Fruit fly (Drosophila melanogaster) whole organism, embryonic: ENCODE measurements around the gene Eig71Ei.

Experiments used
- ATbp ChIP-seq: fragments of 200-800 bp; sonication (Bioruptor generic); optimal IDR thresholded peaks from 2 replicates; lab custom pipeline; 2017; ENCODE audit warnings: missing biosample characterization, mild to moderate bottlenecking, missing genetic modification characterization, missing genetic modification reagents
- Abd-B ChIP-seq: fragments of 200-800 bp; sonication (Bioruptor generic); optimal IDR thresholded peaks from 2 replicates; lab custom pipeline; 2018; ENCODE audit warnings: missing biosample characterization, mild to moderate bottlenecking, missing genetic modification characterization, moderate library complexity
- B-H1 ChIP-seq: fragments of 200-800 bp; sonication (Bioruptor generic); IDR thresholded peaks from 3 replicates; pipeline ENCODE4 v1.3.6; 2022; ENCODE audit warnings: missing biosample characterization, missing genetic modification characterization
- Bdp1 ChIP-seq: fragments of 200-800 bp; sonication (Bioruptor generic); optimal IDR thresholded peaks from 3 replicates; lab custom pipeline; 2016; ENCODE audit warnings: missing biosample characterization, missing genetic modification characterization
- CG10147 ChIP-seq: fragments of 200-800 bp; sonication (Bioruptor generic); optimal IDR thresholded peaks from 2 replicates; lab custom pipeline; 2019; ENCODE audit warnings: missing biosample characterization, mild to moderate bottlenecking, missing genetic modification characterization, moderate library complexity
- CG1024 ChIP-seq: fragments of 200-800 bp; sonication (Bioruptor generic); IDR thresholded peaks from 2 replicates; pipeline ENCODE4 v1.3.6; 2022; ENCODE audit warnings: missing biosample characterization, missing genetic modification characterization
- CG10543 ChIP-seq: fragments of 200-800 bp; sonication (Bioruptor generic); optimal IDR thresholded peaks from 3 replicates; lab custom pipeline; 2017; ENCODE audit warnings: missing biosample characterization, mild to moderate bottlenecking, missing genetic modification characterization, moderate library complexity
- CG11723 ChIP-seq: fragments of 200-800 bp; sonication (Bioruptor generic); optimal IDR thresholded peaks from 2 replicates; lab custom pipeline; 2017; ENCODE audit warnings: missing biosample characterization, mild to moderate bottlenecking, missing genetic modification characterization
- CG13624 ChIP-seq: fragments of 200-800 bp; sonication (Bioruptor generic); optimal IDR thresholded peaks from 2 replicates; lab custom pipeline; 2016; ENCODE audit warnings: missing biosample characterization, missing genetic modification characterization
- CG15011 ChIP-seq: fragments of 200-800 bp; sonication (Bioruptor generic); optimal IDR thresholded peaks from 3 replicates; lab custom pipeline; 2018; ENCODE audit warnings: missing biosample characterization, mild to moderate bottlenecking, missing genetic modification characterization
- CG1792 ChIP-seq: fragments of 200-800 bp; sonication (Bioruptor generic); optimal IDR thresholded peaks from 2 replicates; lab custom pipeline; 2016; ENCODE audit warnings: missing biosample characterization, missing genetic modification characterization
- CG18262 ChIP-seq: fragments of 200-800 bp; optimal IDR thresholded peaks from 3 replicates; lab custom pipeline; 2019; ENCODE audit warnings: missing biosample characterization, mild to moderate bottlenecking, missing genetic modification characterization, moderate library complexity
- CG18476 ChIP-seq: fragments of 200-800 bp; sonication (Bioruptor generic); optimal IDR thresholded peaks from 2 replicates; lab custom pipeline; 2016; ENCODE audit warnings: missing biosample characterization, mild to moderate bottlenecking, missing genetic modification characterization
- CG2129 ChIP-seq: fragments of 200-800 bp; sonication (Bioruptor generic); IDR thresholded peaks from 2 replicates; pipeline ENCODE4 v1.3.6; 2022; ENCODE audit warnings: missing biosample characterization, missing genetic modification characterization; ENCODE audit not compliant: partially characterized antibody
- CG2202 ChIP-seq: fragments of 200-800 bp; sonication (Bioruptor generic); optimal IDR thresholded peaks from 2 replicates; lab custom pipeline; 2018; ENCODE audit warnings: missing biosample characterization, mild to moderate bottlenecking, missing genetic modification characterization
- CG30403 ChIP-seq: fragments of 200-800 bp; sonication (Bioruptor generic); optimal IDR thresholded peaks from 3 replicates; lab custom pipeline; 2016; ENCODE audit warnings: missing biosample characterization, missing genetic modification characterization
- CG34376 ChIP-seq: fragments of 200-800 bp; sonication (Bioruptor generic); optimal IDR thresholded peaks from 2 replicates; lab custom pipeline; 2018; ENCODE audit warnings: missing biosample characterization, mild to moderate bottlenecking, missing genetic modification characterization
- CG4360 ChIP-seq: fragments of 200-800 bp; sonication (Bioruptor generic); IDR thresholded peaks from 2 replicates; pipeline ENCODE4 v1.3.6; 2022; ENCODE audit warnings: missing biosample characterization, missing genetic modification characterization
- CG4820 ChIP-seq: fragments of 200-800 bp; sonication (Bioruptor generic); optimal IDR thresholded peaks from 3 replicates; lab custom pipeline; 2016; ENCODE audit warnings: missing biosample characterization, missing genetic modification characterization
- CG5180 ChIP-seq: fragments of 200-800 bp; sonication (Bioruptor generic); optimal IDR thresholded peaks from 3 replicates; lab custom pipeline; 2017; ENCODE audit warnings: missing biosample characterization, missing genetic modification characterization, mild to moderate bottlenecking, moderate library complexity, missing genetic modification reagents
- CG6254 ChIP-seq: fragments of 200-800 bp; sonication (Bioruptor generic); optimal IDR thresholded peaks from 3 replicates; lab custom pipeline; 2017; ENCODE audit warnings: mild to moderate bottlenecking, missing biosample characterization, missing genetic modification reagents, missing genetic modification characterization
- CG6689 ChIP-seq: fragments of 200-800 bp; sonication (Bioruptor generic); IDR thresholded peaks from 2 replicates; pipeline ENCODE4 v1.3.6; 2022; ENCODE audit warnings: missing biosample characterization, missing genetic modification characterization
- CG8478 ChIP-seq: fragments of >200 bp; optimal IDR thresholded peaks from 2 replicates; lab custom pipeline; 2018
- CG8924 ChIP-seq: fragments of 200-800 bp; optimal IDR thresholded peaks from 3 replicates; lab custom pipeline; 2019; ENCODE audit warnings: missing biosample characterization, mild to moderate bottlenecking, missing genetic modification characterization, moderate library complexity
- E2f2 ChIP-seq: fragments of 200-800 bp; sonication (Bioruptor generic); IDR thresholded peaks from 2 replicates; pipeline ENCODE4 v1.3.6; 2022; ENCODE audit warnings: missing biosample characterization, missing genetic modification characterization
- H2.0 ChIP-seq: fragments of 200-800 bp; sonication (Bioruptor generic); IDR thresholded peaks from 2 replicates; pipeline ENCODE4 v1.3.6; 2022; ENCODE audit warnings: missing biosample characterization, missing genetic modification characterization
- HmgD ChIP-seq: fragments of 200-800 bp; sonication (Bioruptor generic); optimal IDR thresholded peaks from 3 replicates; lab custom pipeline; 2016; ENCODE audit warnings: missing biosample characterization, missing genetic modification characterization
- Kr ChIP-seq: fragments of 200-800 bp; sonication (Bioruptor generic); optimal IDR thresholded peaks from 2 replicates; lab custom pipeline; 2017; ENCODE audit warnings: missing biosample characterization, mild to moderate bottlenecking, missing genetic modification characterization
- Mad ChIP-seq: fragments of 200-800 bp; sonication (Bioruptor generic); optimal IDR thresholded peaks from 2 replicates; lab custom pipeline; 2016; ENCODE audit warnings: missing biosample characterization, missing genetic modification characterization
- NFAT ChIP-seq: fragments of 200-800 bp; sonication (Bioruptor generic); IDR thresholded peaks from 2 replicates; pipeline ENCODE4 v1.3.6; 2022; ENCODE audit warnings: missing biosample characterization, missing genetic modification characterization
- NK7.1 ChIP-seq: fragments of 200-800 bp; sonication (Bioruptor generic); optimal IDR thresholded peaks from 3 replicates; lab custom pipeline; 2016; ENCODE audit warnings: missing biosample characterization, missing genetic modification characterization
- Six4 ChIP-seq: fragments of 200-800 bp; sonication (Bioruptor generic); optimal IDR thresholded peaks from 2 replicates; lab custom pipeline; 2016; ENCODE audit warnings: missing biosample characterization, missing genetic modification characterization
- Sox100B ChIP-seq: fragments of 200-800 bp; sonication (Bioruptor generic); optimal IDR thresholded peaks from 3 replicates; lab custom pipeline; 2018; ENCODE audit warnings: missing biosample characterization, mild to moderate bottlenecking, missing genetic modification characterization
- Xbp1 ChIP-seq: fragments of 200-800 bp; sonication (Bioruptor generic); optimal IDR thresholded peaks from 3 replicates; lab custom pipeline; 2016; ENCODE audit warnings: missing biosample characterization, mild to moderate bottlenecking, missing genetic modification characterization
- ap ChIP-seq: fragments of 200-800 bp; sonication (Bioruptor generic); IDR thresholded peaks from 2 replicates; pipeline ENCODE4 v1.3.6; 2022; ENCODE audit warnings: missing biosample characterization, missing genetic modification characterization
- cas ChIP-seq: fragments of 200-800 bp; sonication (Bioruptor generic); IDR thresholded peaks from 2 replicates; pipeline ENCODE4 v1.3.6; 2022; ENCODE audit warnings: missing biosample characterization, missing genetic modification characterization
- chn ChIP-seq: fragments of 200-800 bp; sonication (Bioruptor generic); optimal IDR thresholded peaks from 2 replicates; lab custom pipeline; 2016; ENCODE audit warnings: missing biosample characterization, missing genetic modification characterization
- ftz-f1 ChIP-seq: fragments of 200-800 bp; sonication (Bioruptor generic); optimal IDR thresholded peaks from 2 replicates; lab custom pipeline; 2016; ENCODE audit warnings: missing biosample characterization, missing genetic modification characterization
- gce ChIP-seq: fragments of 200-800 bp; sonication (Bioruptor generic); IDR thresholded peaks from 3 replicates; pipeline ENCODE4 v1.3.6; 2022; ENCODE audit warnings: missing biosample characterization, missing genetic modification characterization
- her ChIP-seq: fragments of 200-800 bp; sonication (Bioruptor generic); optimal IDR thresholded peaks from 2 replicates; lab custom pipeline; 2016; ENCODE audit warnings: missing biosample characterization, missing genetic modification characterization
- jumu ChIP-seq: fragments of 200-800 bp; sonication (Bioruptor generic); optimal IDR thresholded peaks from 3 replicates; lab custom pipeline; 2016; ENCODE audit warnings: missing biosample characterization, missing genetic modification characterization
- klu ChIP-seq: fragments of 200-800 bp; sonication (Bioruptor generic); IDR thresholded peaks from 2 replicates; pipeline ENCODE4 v1.3.6; 2022; ENCODE audit warnings: missing biosample characterization, missing genetic modification characterization
- mld ChIP-seq: fragments of 200-800 bp; sonication (Bioruptor generic); IDR thresholded peaks from 3 replicates; pipeline ENCODE4 v1.3.6; 2022; ENCODE audit warnings: missing biosample characterization, missing genetic modification characterization; ENCODE audit not compliant: partially characterized antibody
- prd ChIP-seq, 3 experiments: fragments of >200 bp in 2 of 3; fragments of 200-800 bp in 1 of 3; sonication (Bioruptor generic) in 1 of 3; optimal IDR thresholded peaks in 2 of 3; IDR thresholded peaks in 1 of 3; 2 replicates in 2 of 3; 3 replicates in 1 of 3; pipeline versions ENCODE4 v1.3.6 to Lab custom; 2017 to 2022; ENCODE audit warnings: missing biosample characterization in 1 of 3, missing genetic modification characterization in 1 of 3
- rib ChIP-seq: fragments of 200-800 bp; sonication (Bioruptor generic); IDR thresholded peaks from 2 replicates; pipeline ENCODE4 v1.3.6; 2022; ENCODE audit warnings: missing biosample characterization, missing genetic modification characterization
- ro ChIP-seq: fragments of 200-800 bp; sonication (Bioruptor generic); IDR thresholded peaks from 2 replicates; pipeline ENCODE4 v1.3.6; 2022; ENCODE audit warnings: missing biosample characterization, missing genetic modification characterization
- schlank ChIP-seq: fragments of 200-800 bp; sonication (Bioruptor generic); optimal IDR thresholded peaks from 2 replicates; lab custom pipeline; 2018; ENCODE audit warnings: missing biosample characterization, mild to moderate bottlenecking, missing genetic modification characterization
- sna ChIP-seq: fragments of 200-800 bp; sonication (Bioruptor generic); IDR thresholded peaks from 2 replicates; pipeline ENCODE4 v1.3.6; 2022; ENCODE audit warnings: missing biosample characterization, missing genetic modification characterization; ENCODE audit not compliant: partially characterized antibody
- twi ChIP-seq: fragments of 200-800 bp; optimal IDR thresholded peaks from 2 replicates; lab custom pipeline; 2019; ENCODE audit warnings: missing biosample characterization, mild to moderate bottlenecking, missing genetic modification characterization, moderate library complexity
- unpg ChIP-seq: fragments of 200-800 bp; sonication (Bioruptor generic); optimal IDR thresholded peaks from 3 replicates; lab custom pipeline; 2018; ENCODE audit warnings: missing biosample characterization, mild to moderate bottlenecking, missing genetic modification characterization, moderate library complexity
- vfl ChIP-seq: fragments of 200-800 bp; sonication (Bioruptor generic); optimal IDR thresholded peaks from 2 replicates; lab custom pipeline; 2016; ENCODE audit warnings: missing biosample characterization, missing genetic modification characterization
- wdn ChIP-seq: fragments of 200-800 bp; sonication (Bioruptor generic); IDR thresholded peaks from 2 replicates; pipeline ENCODE4 v1.3.6; 2022; ENCODE audit warnings: missing biosample characterization, missing genetic modification characterization

Eig71Ei gene

DNA sequence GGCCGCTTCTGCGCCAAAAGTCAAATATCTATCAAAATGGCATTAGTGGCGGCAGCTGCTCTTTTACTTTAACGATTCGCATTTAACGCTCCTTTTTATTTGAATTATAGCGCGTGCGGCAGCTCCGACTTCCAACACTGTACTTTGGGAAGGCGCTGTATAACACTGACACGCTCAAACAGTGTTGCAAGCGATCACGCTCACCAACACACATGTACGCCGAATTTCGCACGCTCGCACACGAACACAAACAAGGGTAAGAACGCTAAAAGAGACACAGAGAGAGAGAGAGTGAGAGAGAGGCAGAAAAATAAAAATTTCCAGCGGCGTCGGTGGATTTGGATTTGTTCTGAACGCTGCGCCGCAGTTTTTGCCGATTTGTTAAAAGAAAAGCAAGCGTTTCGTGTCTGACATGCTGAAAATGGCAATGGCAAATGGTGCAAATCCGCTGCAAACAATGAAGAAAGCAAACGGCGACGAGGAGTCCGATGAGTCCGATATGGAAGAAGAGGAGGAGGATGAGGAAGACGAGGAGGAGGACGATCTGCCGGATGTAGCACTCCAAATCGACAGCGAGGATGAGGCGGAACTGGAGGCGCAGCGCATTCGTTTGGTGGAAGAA lies 39.8 kb upstream of the Eig71Ei start, which contains the start of gene Phs (continued):
- TF ChIP-seq CG15011 (GFP tag; lab: Kevin White, UChicago) (peak; percentile 19), Abd-B (GFP tag; lab: Kevin White, UChicago) (no peak), CG2129 (GFP tag; lab: Robert Waterston, UW) (no peak), CG10147 (no peak), her (GFP tag; lab: Kevin White, UChicago) (peak; percentile 90), CG34376 (GFP tag; lab: Kevin White, UChicago) (peak; percentile 63), prd (optimal IDR thresholded peaks at IDR 0.05; lab: Kevin White, UChicago) (no peak), prd (GFP tag; IDR thresholded peaks at IDR 0.05; lab: Robert Waterston, UW) (peak; percentile 78), Xbp1 (GFP tag; lab: Kevin White, UChicago) (peak; percentile 81), klu (GFP tag; lab: Robert Waterston, UW) (peak; percentile 73), Kr (GFP tag; lab: Kevin White, UChicago) (no peak), NK7.1 (peak; percentile 80), CG18262 (peak; percentile 38), B-H1 (GFP tag; lab: Robert Waterston, UW) (no peak), ftz-f1 (GFP tag; lab: Kevin White, UChicago) (peak; percentile 73), CG8924 (tag; lab: Kevin White, UChicago) (peak; percentile 38), HmgD (GFP tag; lab: Kevin White, UChicago) (peak; percentile 95), CG1024 (peak; percentile 70), Six4 (GFP tag; lab: Kevin White, UChicago) (peak; percentile 40), CG18476 (peak; percentile 77), Mad (GFP tag; lab: Kevin White, UChicago) (peak; percentile 77), schlank (peak; percentile 64), unpg (GFP tag; lab: Kevin White, UChicago) (peak; percentile 43), Bdp1 (GFP tag; lab: Kevin White, UChicago) (peak; percentile 84), twi (peak; percentile 48), ro (GFP tag; lab: Robert Waterston, UW) (no peak; the same call in 1 of the 2 replicates), rib (GFP tag; lab: Robert Waterston, UW) (peak; percentile 97), H2.0 (GFP tag; lab: Robert Waterston, UW) (peak; percentile 79), CG4360 (GFP tag; lab: Robert Waterston, UW) (no peak), CG13624 (GFP tag; lab: Kevin White, UChicago) (peak; percentile 94), CG8478 (lab: Kevin White, UChicago) (peak; percentile 56), CG6689 (GFP tag; lab: Robert Waterston, UW) (0 out of 2 replicates have a peak, but pooled peaks have one; percentile 36), CG1792 (GFP tag; lab: Kevin White, UChicago) (peak; percentile 71), ATbp (GFP tag; lab: Kevin White, UChicago) (peak; percentile 67), mld (GFP tag; lab: Robert Waterston, UW) (no peak), CG2202 (peak; percentile 51), CG5180 (GFP tag; lab: Kevin White, UChicago) (no peak), ap (GFP tag; lab: Robert Waterston, UW) (peak; percentile 68), vfl (GFP tag; lab: Kevin White, UChicago) (peak; percentile 90), CG4820 (peak; percentile 77), gce (GFP tag; lab: Robert Waterston, UW) (0 out of 3 replicates have a peak, but pooled peaks have one; percentile 53)
- TF ChIP-seq, all 482 proteins: peak for 396

DNA sequence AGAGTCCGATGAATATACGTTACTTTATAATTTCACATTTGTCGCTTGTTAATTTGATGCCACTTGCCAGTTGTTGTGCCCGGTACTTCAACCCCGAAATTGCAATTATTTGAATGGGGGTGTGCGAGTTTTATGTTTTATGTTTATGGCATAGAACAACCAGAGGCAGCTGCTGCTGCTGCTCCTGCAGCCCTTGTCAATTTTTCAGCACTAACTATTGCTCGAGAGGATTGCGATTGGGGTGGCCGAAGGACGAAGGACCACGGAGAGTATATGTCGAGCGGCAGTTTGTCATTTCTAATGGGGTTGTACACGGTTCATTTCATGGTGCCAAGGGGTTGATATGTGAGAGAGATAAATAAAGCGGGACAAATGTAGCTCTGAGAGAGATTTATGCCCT lies 35.4 kb upstream of the Eig71Ei start:
- TF ChIP-seq CG30403 (GFP tag; lab: Kevin White, UChicago), result no peak
- no peak for TF ChIP-seq NFAT (GFP tag; lab: Robert Waterston, UW)
- no peak for TF ChIP-seq sna (GFP tag; lab: Robert Waterston, UW)
- TF ChIP-seq E2f2 (GFP tag; lab: Robert Waterston, UW), result no peak
- no peak for TF ChIP-seq Sox100B (GFP tag; lab: Kevin White, UChicago)
- no peak for TF ChIP-seq chn
- TF ChIP-seq CG10543 (GFP tag; lab: Kevin White, UChicago), result no peak
- no peak for TF ChIP-seq CG6254 (GFP tag; lab: Kevin White, UChicago)
- TF ChIP-seq cas (GFP tag; lab: Robert Waterston, UW), result no peak
- TF ChIP-seq wdn (GFP tag; lab: Robert Waterston, UW), result no peak
- no peak for TF ChIP-seq CG11723 (GFP tag; lab: Kevin White, UChicago)
- TF ChIP-seq jumu (GFP tag; lab: Kevin White, UChicago), result no peak
